Fruit fly (Drosophila melanogaster) whole organism, embryonic: ENCODE measurements around the gene CG4709.

Source experiments
- BEAF-32 ChIP-seq: fragments of 200-800 bp; sonication (Bioruptor generic); optimal IDR thresholded peaks from 3 replicates; lab custom pipeline; 2017; ENCODE audit warnings: missing biosample characterization, missing genetic modification characterization, mild to moderate bottlenecking, moderate library complexity, missing genetic modification reagents
- CG10321 ChIP-seq: fragments of 200-800 bp; sonication (Bioruptor generic); IDR thresholded peaks from 2 replicates; pipeline ENCODE4 v1.3.6; 2022; ENCODE audit warnings: missing biosample characterization, missing genetic modification characterization
- CG10979 ChIP-seq: fragments of 200-800 bp; sonication (Bioruptor generic); optimal IDR thresholded peaks from 2 replicates; lab custom pipeline; 2018; ENCODE audit warnings: missing biosample characterization, mild to moderate bottlenecking, missing genetic modification characterization, moderate library complexity
- CG12769 ChIP-seq: fragments of 200-800 bp; sonication (Bioruptor generic); optimal IDR thresholded peaks from 2 replicates; lab custom pipeline; 2019; ENCODE audit warnings: missing biosample characterization, mild to moderate bottlenecking, missing genetic modification characterization, moderate library complexity
- CG13424 ChIP-seq: fragments of 200-800 bp; sonication (Bioruptor generic); optimal IDR thresholded peaks from 2 replicates; lab custom pipeline; 2019; ENCODE audit warnings: missing biosample characterization, mild to moderate bottlenecking, missing genetic modification characterization, moderate library complexity
- CG14710 ChIP-seq: fragments of 200-800 bp; sonication (Bioruptor generic); optimal IDR thresholded peaks from 3 replicates; lab custom pipeline; 2019; ENCODE audit warnings: missing biosample characterization, mild to moderate bottlenecking, missing genetic modification characterization, moderate library complexity
- CG14860 ChIP-seq: fragments of 200-800 bp; sonication (Bioruptor generic); IDR thresholded peaks from 3 replicates; pipeline ENCODE4 v1.3.6; 2022; ENCODE audit warnings: missing biosample characterization, missing genetic modification characterization; ENCODE audit not compliant: partially characterized antibody
- CG15514 ChIP-seq: fragments of 200-800 bp; sonication (Bioruptor generic); optimal IDR thresholded peaks from 3 replicates; lab custom pipeline; 2017; ENCODE audit warnings: missing biosample characterization, missing genetic modification characterization, mild to moderate bottlenecking, moderate library complexity, missing genetic modification reagents
- CG15696 ChIP-seq: fragments of 200-800 bp; sonication (Bioruptor generic); optimal IDR thresholded peaks from 2 replicates; lab custom pipeline; 2019; ENCODE audit warnings: missing biosample characterization, mild to moderate bottlenecking, missing genetic modification characterization, moderate library complexity
- CG1647 ChIP-seq: fragments of 200-800 bp; sonication (Bioruptor generic); optimal IDR thresholded peaks from 3 replicates; lab custom pipeline; 2016; ENCODE audit warnings: missing biosample characterization, missing genetic modification characterization
- CG18476 ChIP-seq: fragments of 200-800 bp; sonication (Bioruptor generic); optimal IDR thresholded peaks from 2 replicates; lab custom pipeline; 2016; ENCODE audit warnings: missing biosample characterization, mild to moderate bottlenecking, missing genetic modification characterization
- CG2199 ChIP-seq: fragments of 200-800 bp; sonication (Bioruptor generic); IDR thresholded peaks from 3 replicates; pipeline ENCODE4 v1.3.6; 2022; ENCODE audit warnings: missing biosample characterization, missing genetic modification characterization
- CG2875 ChIP-seq: fragments of 200-800 bp; sonication (Bioruptor generic); optimal IDR thresholded peaks from 2 replicates; lab custom pipeline; 2017; ENCODE audit warnings: missing biosample characterization, mild to moderate bottlenecking, missing genetic modification characterization, missing genetic modification reagents
- CG34224 ChIP-seq: fragments of 200-800 bp; sonication (Bioruptor generic); IDR thresholded peaks from 3 replicates; pipeline ENCODE4 v1.3.6; 2022; ENCODE audit warnings: missing biosample characterization, missing genetic modification characterization; ENCODE audit not compliant: partially characterized antibody
- CG8388 ChIP-seq: fragments of 200-800 bp; sonication (Bioruptor generic); optimal IDR thresholded peaks from 2 replicates; lab custom pipeline; 2019; ENCODE audit warnings: missing biosample characterization, mild to moderate bottlenecking, missing genetic modification characterization, moderate library complexity
- CrebB ChIP-seq: fragments of 200-800 bp; sonication (Bioruptor generic); optimal IDR thresholded peaks from 3 replicates; lab custom pipeline; 2018; ENCODE audit warnings: missing biosample characterization, mild to moderate bottlenecking, missing genetic modification characterization
- Fer1 ChIP-seq: fragments of 200-800 bp; sonication (Bioruptor generic); optimal IDR thresholded peaks from 2 replicates; lab custom pipeline; 2017; ENCODE audit warnings: missing biosample characterization, mild to moderate bottlenecking, missing genetic modification characterization
- Max ChIP-seq: fragments of 200-800 bp; sonication (Bioruptor generic); optimal IDR thresholded peaks from 2 replicates; lab custom pipeline; 2016; ENCODE audit warnings: missing biosample characterization, mild to moderate bottlenecking, missing genetic modification characterization
- NK7.1 ChIP-seq: fragments of 200-800 bp; sonication (Bioruptor generic); optimal IDR thresholded peaks from 3 replicates; lab custom pipeline; 2016; ENCODE audit warnings: missing biosample characterization, missing genetic modification characterization
- Ravus ChIP-seq: fragments of 200-800 bp; sonication (Bioruptor generic); IDR thresholded peaks from 2 replicates; pipeline ENCODE4 v1.3.6; 2022; ENCODE audit warnings: missing biosample characterization, missing genetic modification characterization
- ac ChIP-seq: fragments of 200-800 bp; sonication (Bioruptor generic); optimal IDR thresholded peaks from 3 replicates; lab custom pipeline; 2017; ENCODE audit warnings: missing biosample characterization, mild to moderate bottlenecking, missing genetic modification characterization
- al ChIP-seq: fragments of 200-800 bp; sonication (Bioruptor generic); IDR thresholded peaks from 2 replicates; pipeline ENCODE4 v1.3.6; 2022; ENCODE audit warnings: missing biosample characterization, missing genetic modification characterization
- ara ChIP-seq: fragments of 200-800 bp; sonication (Bioruptor generic); IDR thresholded peaks from 2 replicates; pipeline ENCODE4 v1.3.6; 2022; ENCODE audit warnings: missing biosample characterization, missing genetic modification characterization
- bcd ChIP-seq: fragments of 200-800 bp; sonication (Bioruptor generic); optimal IDR thresholded peaks from 2 replicates; lab custom pipeline; 2017; ENCODE audit warnings: missing biosample characterization, mild to moderate bottlenecking, missing genetic modification characterization
- chn ChIP-seq: fragments of 200-800 bp; sonication (Bioruptor generic); optimal IDR thresholded peaks from 2 replicates; lab custom pipeline; 2016; ENCODE audit warnings: missing biosample characterization, missing genetic modification characterization
- croc ChIP-seq: fragments of 200-800 bp; sonication (Bioruptor generic); conservative IDR thresholded peaks from 3 replicates; pipeline ENCODE4 v1.3.6; 2022; ENCODE audit warnings: missing biosample characterization, missing genetic modification characterization
- gce ChIP-seq: fragments of 200-800 bp; sonication (Bioruptor generic); IDR thresholded peaks from 3 replicates; pipeline ENCODE4 v1.3.6; 2022; ENCODE audit warnings: missing biosample characterization, missing genetic modification characterization
- hkb ChIP-seq, 2 experiments: fragments of 200-800 bp in 1 of 2; fragments of >200 bp in 1 of 2; sonication (Bioruptor generic) in 1 of 2; IDR thresholded peaks in 1 of 2; optimal IDR thresholded peaks in 1 of 2; 2 replicates each; pipeline versions ENCODE4 v1.3.6 to Lab custom; 2017 to 2022; ENCODE audit warnings: missing biosample characterization in 1 of 2, missing genetic modification characterization in 1 of 2
- klu ChIP-seq: fragments of 200-800 bp; sonication (Bioruptor generic); IDR thresholded peaks from 2 replicates; pipeline ENCODE4 v1.3.6; 2022; ENCODE audit warnings: missing biosample characterization, missing genetic modification characterization
- pan ChIP-seq, 4 experiments: fragments of >200 bp in 3 of 4; fragments of 200-800 bp in 1 of 4; sonication (Bioruptor generic) in 1 of 4; optimal IDR thresholded peaks in 3 of 4; IDR thresholded peaks in 1 of 4; 2 replicates each; pipeline versions ENCODE4 v1.3.6 to Lab custom; 2017 to 2022; ENCODE audit warnings: missing biosample characterization in 2 of 4, missing genetic modification characterization in 2 of 4, mixed read lengths in 1 of 4
- pzg ChIP-seq: fragments of 200-800 bp; sonication (Bioruptor generic); optimal IDR thresholded peaks from 3 replicates; lab custom pipeline; 2018; ENCODE audit warnings: missing biosample characterization, mild to moderate bottlenecking, missing genetic modification characterization, moderate library complexity
- row ChIP-seq: fragments of 200-800 bp; sonication (Bioruptor generic); IDR thresholded peaks from 3 replicates; pipeline ENCODE4 v1.3.6; 2022; ENCODE audit warnings: missing biosample characterization, missing genetic modification characterization
- sc ChIP-seq, 3 experiments: fragments of >200 bp in 2 of 3; fragments of 200-800 bp in 1 of 3; sonication (Bioruptor generic) in 1 of 3; optimal IDR thresholded peaks; 2 replicates in 2 of 3; 3 replicates in 1 of 3; lab custom pipeline; 2017; ENCODE audit warnings: mild to moderate bottlenecking in 1 of 3, missing biosample characterization in 1 of 3, missing genetic modification characterization in 1 of 3, missing genetic modification reagents in 1 of 3
- sens ChIP-seq: fragments of 200-800 bp; sonication (Bioruptor generic); peaks from one replicate; lab custom pipeline; 2016; ENCODE audit warnings: missing biosample characterization, missing genetic modification characterization
- sens-2 ChIP-seq: fragments of 200-800 bp; sonication (Bioruptor generic); IDR thresholded peaks from 2 replicates; pipeline ENCODE4 v1.3.6; 2022; ENCODE audit warnings: missing biosample characterization, missing genetic modification characterization
- sima ChIP-seq: fragments of 200-800 bp; sonication (Bioruptor generic); optimal IDR thresholded peaks from 2 replicates; lab custom pipeline; 2016; ENCODE audit warnings: missing biosample characterization, missing genetic modification characterization
- tin ChIP-seq: fragments of 200-800 bp; sonication (Bioruptor generic); optimal IDR thresholded peaks from 3 replicates; lab custom pipeline; 2016; ENCODE audit warnings: missing biosample characterization, missing genetic modification characterization
- twi ChIP-seq: fragments of 200-800 bp; optimal IDR thresholded peaks from 2 replicates; lab custom pipeline; 2019; ENCODE audit warnings: missing biosample characterization, mild to moderate bottlenecking, missing genetic modification characterization, moderate library complexity

The CG4709 gene

DNA sequence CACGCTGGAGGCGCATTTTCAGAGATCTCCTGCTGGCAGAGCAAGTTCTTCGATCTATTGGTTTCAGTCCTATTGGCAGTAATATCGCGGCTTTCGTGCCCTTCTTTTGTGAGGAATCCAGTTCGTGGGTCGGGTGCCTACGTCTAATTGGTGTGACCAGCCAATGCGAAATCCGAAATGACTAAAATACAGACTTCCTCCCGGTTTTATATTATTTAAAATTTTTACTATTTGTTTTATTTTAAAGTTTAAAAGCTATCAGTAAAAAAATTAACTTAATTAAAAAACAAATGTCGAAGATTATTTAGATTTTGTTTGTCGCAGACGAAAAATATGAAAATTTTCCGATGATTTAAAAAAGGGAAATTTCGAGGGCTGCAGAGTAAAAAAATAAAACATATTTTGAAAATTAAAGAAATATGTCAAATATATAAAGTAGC is 9.5 kb downstream of the CG4709 start, which contains the start of gene CG5850 (continued):
- no peak for TF ChIP-seq sc (optimal IDR thresholded peaks at IDR 0.05; lab: Kevin White, UChicago)
- no peak for TF ChIP-seq sc (GFP tag; optimal IDR thresholded peaks at IDR 0.05; lab: Kevin White, UChicago)
- TF ChIP-seq row (GFP tag; lab: Robert Waterston, UW): peak; percentile 71
- peak; percentile 4 for TF ChIP-seq CG15696
- TF ChIP-seq CG12769 (tag; lab: Kevin White, UChicago): no peak
- no peak for TF ChIP-seq Ravus (GFP tag; lab: Robert Waterston, UW)
- TF ChIP-seq Max (GFP tag; lab: Kevin White, UChicago): no peak
- TF ChIP-seq tin (GFP tag; lab: Kevin White, UChicago): no peak
- TF ChIP-seq Fer1 (GFP tag; lab: Kevin White, UChicago): peak; percentile 34
- no peak for TF ChIP-seq CG18476 (GFP tag; lab: Kevin White, UChicago)
- TF ChIP-seq ara: no peak
- no peak for TF ChIP-seq sens-2 (GFP tag; lab: Robert Waterston, UW)
- TF ChIP-seq CG1647: no peak
- TF ChIP-seq ac (GFP tag; lab: Kevin White, UChicago): no peak
- TF ChIP-seq CG8388 (GFP tag; lab: Kevin White, UChicago): peak; percentile 4
- no peak for TF ChIP-seq NK7.1
- TF ChIP-seq al (GFP tag; lab: Robert Waterston, UW): no peak
- TF ChIP-seq hkb (optimal IDR thresholded peaks at IDR 0.05; lab: Kevin White, UChicago): no peak
- TF ChIP-seq hkb (GFP tag; IDR thresholded peaks at IDR 0.05; lab: Robert Waterston, UW): peak; percentile 24; the same call in 1 of the 2 replicates
- TF ChIP-seq pzg: peak; percentile 29
- TF ChIP-seq klu: no peak
- no peak for TF ChIP-seq croc
- TF ChIP-seq CG34224: 0 out of 3 replicates have a peak, but pooled peaks have one; percentile 25
- TF ChIP-seq CG15514 (GFP tag; lab: Kevin White, UChicago): peak; percentile 32
- TF ChIP-seq CG14860 (GFP tag; lab: Robert Waterston, UW): no peak
- TF ChIP-seq CG2875 (GFP tag; lab: Kevin White, UChicago): no peak
- peak; percentile 28 for TF ChIP-seq CG13424 (tag; lab: Kevin White, UChicago)
- no peak for TF ChIP-seq twi (tag; lab: Kevin White, UChicago)
- TF ChIP-seq CG2199 (GFP tag; lab: Robert Waterston, UW): no peak
- TF ChIP-seq CrebB (tag; lab: Kevin White, UChicago): no peak
- peak; percentile 25 for TF ChIP-seq sens
- peak; percentile 63 for TF ChIP-seq CG14710 (tag; lab: Kevin White, UChicago)
- no peak for TF ChIP-seq chn (GFP tag; lab: Kevin White, UChicago)
- TF ChIP-seq CG10979 (tag; lab: Kevin White, UChicago): no peak
- no peak for TF ChIP-seq bcd (GFP tag; lab: Kevin White, UChicago)
- TF ChIP-seq BEAF-32 (GFP tag; lab: Kevin White, UChicago): peak; percentile 18
- TF ChIP-seq CG10321 (GFP tag; lab: Robert Waterston, UW): no peak
- no peak for TF ChIP-seq gce
- no peak for TF ChIP-seq pan (optimal IDR thresholded peaks at IDR 0.05; lab: Kevin White, UChicago)
- no peak for TF ChIP-seq pan (GFP tag; optimal IDR thresholded peaks at IDR 0.05 in 1 of 2, IDR thresholded peaks at IDR 0.05 in 1 of 2)
- no peak for TF ChIP-seq sima (GFP tag; lab: Kevin White, UChicago)
